Worm (Caenorhabditis elegans): ENCODE results near the gene spe-26.

spe-26 gene

DNA sequence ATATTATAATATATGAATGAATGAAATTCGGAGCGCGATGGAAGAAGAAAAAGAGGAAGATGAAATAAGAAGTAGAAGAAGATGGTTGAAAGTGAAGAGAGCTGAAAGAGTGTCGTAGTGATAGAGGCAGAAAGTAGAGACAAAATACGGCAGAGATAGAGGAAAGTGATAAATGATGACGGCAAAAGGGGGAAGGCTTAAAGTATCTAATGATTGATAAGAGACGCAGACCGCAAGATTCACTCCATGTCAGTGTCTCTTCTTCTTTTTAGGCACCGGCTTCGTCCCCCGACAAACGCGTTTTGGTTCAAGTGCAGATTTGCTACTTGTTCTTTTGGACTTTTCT is 49.4 kb downstream of the spe-26 start:
- TF ChIP-seq nhr-102 (tag; optimal IDR thresholded peaks at IDR 0.05) (no peak), lin-13 (GFP tag; optimal IDR thresholded peaks at IDR 0.05) (peak; percentile 32), T26A8.4 (GFP tag; IDR thresholded peaks at IDR 0.05) (no peak), unc-62 (GFP tag; optimal IDR thresholded peaks at IDR 0.05 in 1 of 2) (peak in 1 of 2 experiments; percentile 99), unc-62 (tag; optimal IDR thresholded peaks at IDR 0.05) (no peak), Y5F2A.4 (GFP tag; optimal IDR thresholded peaks at IDR 0.05) (no peak), mep-1 (tag; optimal IDR thresholded peaks at IDR 0.05) (peak; percentile 72), lsy-2 (tag; optimal IDR thresholded peaks at IDR 0.05) (peak; percentile 18 to 51), ztf-7 (tag; optimal IDR thresholded peaks at IDR 0.05) (no peak), dmd-8 (GFP tag; IDR thresholded peaks at IDR 0.05) (no peak), T20F7.1 (GFP tag; optimal IDR thresholded peaks at IDR 0.05) (peak; percentile 51), ama-1 (optimal IDR thresholded peaks at IDR 0.05) (no peak), zip-11 (GFP tag; IDR thresholded peaks at IDR 0.05) (no peak), ceh-62 (tag; optimal IDR thresholded peaks at IDR 0.05) (no peak), F44E2.7 (GFP tag; IDR thresholded peaks at IDR 0.05) (no peak), lin-1 (GFP tag; IDR thresholded peaks at IDR 0.05) (0 out of 2 replicates have a peak, but pooled peaks have one; percentile 46), F49E8.2 (tag; optimal IDR thresholded peaks at IDR 0.05; ENCODE audit: borderline replicate concordance) (no peak), cey-2 (tag; optimal IDR thresholded peaks at IDR 0.05; ENCODE audit: borderline replicate concordance, insufficient read depth) (peak; percentile 17), zfp-2 (tag; optimal IDR thresholded peaks at IDR 0.05) (no peak), spr-3 (GFP tag; optimal IDR thresholded peaks at IDR 0.05) (no peak), madf-5 (GFP tag; IDR thresholded peaks at IDR 0.05) (no peak), nhr-10 (tag; optimal IDR thresholded peaks at IDR 0.05) (peak; percentile 67), pqm-1 (tag; optimal IDR thresholded peaks at IDR 0.05) (peak; percentile 90), unc-39 (tag; optimal IDR thresholded peaks at IDR 0.05) (no peak), hif-1 (tag; optimal IDR thresholded peaks at IDR 0.05) (peak in 1 of 2 experiments; percentile 28), lim-7 (GFP tag; IDR thresholded peaks at IDR 0.05) (no peak), aly-2 (tag; optimal IDR thresholded peaks at IDR 0.05) (no peak), saeg-2 (GFP tag; IDR thresholded peaks at IDR 0.05) (0 out of 2 replicates have a peak, but pooled peaks have one; percentile 28), jun-1 (tag; optimal IDR thresholded peaks at IDR 0.05) (no peak), ctbp-1 (GFP tag; IDR thresholded peaks at IDR 0.05) (no peak), Y48G9A.11 (GFP tag; IDR thresholded peaks at IDR 0.05) (no peak), mes-2 (tag; optimal IDR thresholded peaks at IDR 0.05; ENCODE audit: poor library complexity, severe bottlenecking) (peak; percentile 32), lin-15B (tag; optimal IDR thresholded peaks at IDR 0.05) (no peak), set-16 (GFP tag; IDR thresholded peaks at IDR 0.05) (no peak), unc-130 (GFP tag; optimal IDR thresholded peaks at IDR 0.05) (no peak), ceh-28 (tag; optimal IDR thresholded peaks at IDR 0.05) (no peak), nhr-41 (GFP tag; IDR thresholded peaks at IDR 0.05) (no peak), php-3 (GFP tag; IDR thresholded peaks at IDR 0.05) (peak; percentile 66; the same call in 1 of the 2 replicates), tra-1 (GFP tag; IDR thresholded peaks at IDR 0.05) (peak; percentile 47; the same call in 1 of the 2 replicates), nhr-11 (tag; optimal IDR thresholded peaks at IDR 0.05) (peak; percentile 94), Y75B8A.6 (GFP tag; IDR thresholded peaks at IDR 0.05) (no peak), zfp-3 (GFP tag; conservative IDR thresholded peaks at IDR 0.05) (no peak), F26F4.8 (GFP tag; conservative IDR thresholded peaks at IDR 0.05) (no peak), nhr-77 (tag; optimal IDR thresholded peaks at IDR 0.05) (peak; percentile 82), nhr-111 (GFP tag; optimal IDR thresholded peaks at IDR 0.05) (no peak), zag-1 (tag; optimal IDR thresholded peaks at IDR 0.05) (no peak), hlh-30 (tag; optimal IDR thresholded peaks at IDR 0.05; ENCODE audit: insufficient read depth) (peak; percentile 60), nhr-48 (tag; optimal IDR thresholded peaks at IDR 0.05) (peak; percentile 47), daf-8 (GFP tag; IDR thresholded peaks at IDR 0.05) (no peak), gei-8 (GFP tag; optimal IDR thresholded peaks at IDR 0.05) (no peak), dve-1 (tag; optimal IDR thresholded peaks at IDR 0.05; ENCODE audit: insufficient read depth) (peak; percentile 88), hlh-11 (tag; optimal IDR thresholded peaks at IDR 0.05) (peak; percentile 86)

Data from whole organism, L4 larva.